Worm (Caenorhabditis elegans) whole organism, L2 larva: ENCODE results near the gene C39E6.2.

Source experiments
- C34F6.9 ChIP-seq: fragments of 150-350 bp; optimal IDR thresholded peaks from 2 replicates; lab custom pipeline; 2014; ENCODE audit warnings: missing biosample characterization, missing genetic modification characterization
- F13H6.1 ChIP-seq: sonication (generic microtip); optimal IDR thresholded peaks from 2 replicates; lab custom pipeline; 2016; ENCODE audit warnings: missing genetic modification characterization, missing compliant biosample characterization
- Y55F3AM.14 ChIP-seq: fragments of 200-800 bp; sonication (Bioruptor generic); optimal IDR thresholded peaks from 2 replicates; lab custom pipeline; 2018; ENCODE audit warnings: mild to moderate bottlenecking, missing genetic modification characterization, missing compliant biosample characterization
- ZK546.5 ChIP-seq: sonication (generic microtip); optimal IDR thresholded peaks from 2 replicates; lab custom pipeline; 2017; ENCODE audit warnings: missing biosample characterization, missing genetic modification characterization
- ama-1 ChIP-seq: fragments of 150-350 bp; optimal IDR thresholded peaks from 2 replicates; lab custom pipeline; 2018; ENCODE audit warnings: inconsistent platforms
- ceh-16 ChIP-seq: fragments of 150-350 bp; optimal IDR thresholded peaks from 2 replicates; lab custom pipeline; 2014; ENCODE audit warnings: missing biosample characterization, missing genetic modification characterization
- crh-2 ChIP-seq: sonication (generic microtip); optimal IDR thresholded peaks from 2 replicates; lab custom pipeline; 2017; ENCODE audit warnings: missing biosample characterization, missing genetic modification characterization
- elt-1 ChIP-seq: fragments of 150-350 bp; optimal IDR thresholded peaks from 2 replicates; lab custom pipeline; 2014; ENCODE audit warnings: missing biosample characterization, missing genetic modification characterization
- elt-3 ChIP-seq: sonication (generic microtip); optimal IDR thresholded peaks from 2 replicates; lab custom pipeline; 2017; ENCODE audit warnings: missing biosample characterization, missing genetic modification characterization
- fos-1 ChIP-seq: fragments of 150-350 bp; optimal IDR thresholded peaks from 2 replicates; lab custom pipeline; 2014; ENCODE audit warnings: missing biosample characterization, missing genetic modification characterization
- gmeb-1 ChIP-seq: fragments of 150-350 bp; optimal IDR thresholded peaks from 2 replicates; lab custom pipeline; 2014; ENCODE audit warnings: missing biosample characterization, missing genetic modification characterization
- lin-11 ChIP-seq: fragments of 150-350 bp; sonication (generic microtip); optimal IDR thresholded peaks from 2 replicates; lab custom pipeline; 2014; ENCODE audit warnings: missing biosample characterization, missing genetic modification characterization, inconsistent platforms, mixed read lengths
- lin-13 ChIP-seq: fragments of 150-350 bp; optimal IDR thresholded peaks from 2 replicates; lab custom pipeline; 2014; ENCODE audit warnings: missing biosample characterization, missing genetic modification reagents, missing genetic modification characterization
- lin-39 ChIP-seq: fragments of 150-350 bp; optimal IDR thresholded peaks from 2 replicates; lab custom pipeline; 2014; ENCODE audit warnings: missing biosample characterization, missing genetic modification reagents, missing genetic modification characterization
- lsy-2 ChIP-seq, 2 experiments: fragments of 150-350 bp in 1 of 2; sonication (generic microtip) in 1 of 2; optimal IDR thresholded peaks; 2 replicates each; lab custom pipeline; 2014 to 2017; ENCODE audit warnings: missing biosample characterization in 2 of 2, missing genetic modification characterization in 2 of 2
- mab-5 ChIP-seq: fragments of 150-350 bp; optimal IDR thresholded peaks from 2 replicates; lab custom pipeline; 2014; ENCODE audit warnings: missing biosample characterization, missing genetic modification characterization
- mbf-1 ChIP-seq: sonication (generic microtip); optimal IDR thresholded peaks from 2 replicates; lab custom pipeline; 2017; ENCODE audit warnings: missing biosample characterization, missing genetic modification characterization
- mdl-1 ChIP-seq, 2 experiments: fragments of 150-350 bp in 1 of 2; sonication (generic microtip) in 1 of 2; optimal IDR thresholded peaks; 2 replicates each; lab custom pipeline; 2017; ENCODE audit warnings: missing biosample characterization in 2 of 2, missing genetic modification characterization in 2 of 2
- nhr-10 ChIP-seq: sonication (generic microtip); optimal IDR thresholded peaks from 2 replicates; lab custom pipeline; 2017; ENCODE audit warnings: missing biosample characterization, missing genetic modification characterization
- nhr-11 ChIP-seq: fragments of 150-350 bp; optimal IDR thresholded peaks from 2 replicates; lab custom pipeline; 2014; ENCODE audit warnings: missing biosample characterization, missing genetic modification characterization
- nhr-12 ChIP-seq: fragments of 150-350 bp; optimal IDR thresholded peaks from 2 replicates; lab custom pipeline; 2014; ENCODE audit warnings: missing biosample characterization, missing genetic modification characterization
- nhr-129 ChIP-seq: fragments of 150-350 bp; optimal IDR thresholded peaks from 2 replicates; lab custom pipeline; 2014; ENCODE audit warnings: missing biosample characterization, missing genetic modification characterization
- nhr-21 ChIP-seq: fragments of 150-350 bp; optimal IDR thresholded peaks from 2 replicates; lab custom pipeline; 2014; ENCODE audit warnings: missing biosample characterization, missing genetic modification characterization
- nhr-23 ChIP-seq: fragments of 150-350 bp; optimal IDR thresholded peaks from 2 replicates; lab custom pipeline; 2014; ENCODE audit warnings: missing biosample characterization, missing genetic modification reagents, missing genetic modification characterization
- nhr-25 ChIP-seq: fragments of 150-350 bp; sonication (generic microtip); optimal IDR thresholded peaks from 3 replicates; lab custom pipeline; 2014; ENCODE audit warnings: missing biosample characterization, missing genetic modification characterization
- nhr-6 ChIP-seq: fragments of 150-350 bp; optimal IDR thresholded peaks from 2 replicates; lab custom pipeline; 2014; ENCODE audit warnings: missing biosample characterization, missing genetic modification characterization
- peb-1 ChIP-seq: fragments of 150-350 bp; optimal IDR thresholded peaks from 2 replicates; lab custom pipeline; 2014; ENCODE audit warnings: missing biosample characterization, missing genetic modification characterization
- sem-4 ChIP-seq: fragments of 150-350 bp; optimal IDR thresholded peaks from 2 replicates; lab custom pipeline; 2014; ENCODE audit warnings: missing biosample characterization, missing genetic modification reagents, missing genetic modification characterization
- sma-9 ChIP-seq, 2 experiments: fragments of 150-350 bp in 1 of 2; sonication (generic microtip) in 1 of 2; optimal IDR thresholded peaks; 2 replicates each; lab custom pipeline; 2014 to 2016; ENCODE audit warnings: missing genetic modification characterization in 2 of 2, mild to moderate bottlenecking in 1 of 2, missing biosample characterization in 1 of 2, missing compliant biosample characterization in 1 of 2, missing genetic modification reagents in 1 of 2, moderate library complexity in 1 of 2
- snpc-4 ChIP-seq: fragments of 150-350 bp; optimal IDR thresholded peaks from 2 replicates; lab custom pipeline; 2014; ENCODE audit warnings: missing biosample characterization, missing genetic modification characterization
- unc-39 ChIP-seq: fragments of 150-350 bp; optimal IDR thresholded peaks from 2 replicates; lab custom pipeline; 2014; ENCODE audit warnings: missing biosample characterization, missing genetic modification characterization
- unc-55 ChIP-seq: fragments of 150-350 bp; sonication (generic microtip); optimal IDR thresholded peaks from 3 replicates; lab custom pipeline; 2014; ENCODE audit warnings: missing biosample characterization, missing genetic modification reagents, missing genetic modification characterization
- unc-62 ChIP-seq: fragments of 150-350 bp; optimal IDR thresholded peaks from 2 replicates; lab custom pipeline; 2014; ENCODE audit warnings: missing biosample characterization, missing genetic modification reagents, missing genetic modification characterization
- zag-1 ChIP-seq: fragments of 150-350 bp; optimal IDR thresholded peaks from 2 replicates; lab custom pipeline; 2014; ENCODE audit warnings: missing biosample characterization, missing genetic modification characterization
- ztf-11 ChIP-seq: sonication (generic microtip); optimal IDR thresholded peaks from 2 replicates; lab custom pipeline; 2017; ENCODE audit warnings: missing biosample characterization, missing genetic modification characterization
- ztf-4 ChIP-seq: fragments of 150-350 bp; optimal IDR thresholded peaks from 2 replicates; lab custom pipeline; 2014; ENCODE audit warnings: missing biosample characterization, missing genetic modification characterization

C39E6.2 gene

ce11 chrX:4784776-4785175 lies 29.9 kb upstream of the C39E6.2 start:
- peak; percentile 23 for TF ChIP-seq unc-55 (GFP tag; lab: Kevin White, UChicago)
- no peak for TF ChIP-seq mab-5 (tag; lab: Kevin White, UChicago)
- no peak for TF ChIP-seq F13H6.1 (tag; lab: Kevin White, UChicago)

ce11 chrX:4783117-4783775 lies 28.3 kb upstream of the C39E6.2 start, which contains the start of gene F43C9.2:
Gene F43C9.2 (plus strand): TSS chrX:4783613.
- TF ChIP-seq elt-3 (tag; lab: Kevin White, UChicago) = no peak
- peak; percentile 53 for TF ChIP-seq nhr-129
- TF ChIP-seq C34F6.9 (tag; lab: Kevin White, UChicago) = peak; percentile 26
- peak; percentile 52 for TF ChIP-seq unc-55 (GFP tag; lab: Kevin White, UChicago)

- TF ChIP-seq ztf-4 (tag; lab: Kevin White, UChicago) = no peak
- TF ChIP-seq ZK546.5 (tag; lab: Kevin White, UChicago) = no peak
- no peak for TF ChIP-seq snpc-4 (tag; lab: Kevin White, UChicago)
- TF ChIP-seq mbf-1 (tag; lab: Kevin White, UChicago) = no peak
- TF ChIP-seq ztf-11 (tag; lab: Kevin White, UChicago) = no peak
- no peak for TF ChIP-seq nhr-25 (tag; lab: Kevin White, UChicago)
- TF ChIP-seq sem-4 (tag; lab: Kevin White, UChicago) = no peak
- TF ChIP-seq ama-1 (lab: Kevin White, UChicago) = no peak
- no peak for TF ChIP-seq nhr-12 (tag; lab: Kevin White, UChicago)
- TF ChIP-seq gmeb-1 = no peak
- no peak for TF ChIP-seq ceh-16
- no peak for TF ChIP-seq lin-11 (tag; lab: Kevin White, UChicago)
- TF ChIP-seq nhr-23 (tag; lab: Kevin White, UChicago) = no peak
- no peak for TF ChIP-seq lin-13 (GFP tag; lab: Kevin White, UChicago)
- TF ChIP-seq nhr-11 = no peak
- TF ChIP-seq C34F6.9 (tag; lab: Kevin White, UChicago) = no peak
- no peak for TF ChIP-seq nhr-21
- TF ChIP-seq fos-1 (tag; lab: Kevin White, UChicago) = no peak
- no peak for TF ChIP-seq elt-1 (tag; lab: Kevin White, UChicago)
- no peak for TF ChIP-seq peb-1 (tag; lab: Kevin White, UChicago)
Observed at ce11 chrX:4782197-4782596, 27.3 kb upstream of the C39E6.2 start, which contains the start of gene hum-10. Gene hum-10 (minus strand): TSS chrX:4782297.

- no peak for TF ChIP-seq elt-3 (tag; lab: Kevin White, UChicago)
- no peak for TF ChIP-seq nhr-21
- TF ChIP-seq unc-39 (tag; lab: Kevin White, UChicago) = no peak
- TF ChIP-seq mab-5 (tag; lab: Kevin White, UChicago) = no peak
- TF ChIP-seq nhr-12 (tag; lab: Kevin White, UChicago) = no peak
- TF ChIP-seq lsy-2 (tag; optimal IDR thresholded peaks at IDR 0.05; lab: Kevin White, UChicago) = no peak
- no peak for TF ChIP-seq ama-1 (lab: Kevin White, UChicago)
- TF ChIP-seq lin-39 = no peak
- TF ChIP-seq nhr-6 = no peak
- no peak for TF ChIP-seq ztf-4 (tag; lab: Kevin White, UChicago)
- no peak for TF ChIP-seq ceh-16
- no peak for TF ChIP-seq nhr-11
- TF ChIP-seq nhr-25 (tag; lab: Kevin White, UChicago) = no peak
- TF ChIP-seq lin-13 (GFP tag; lab: Kevin White, UChicago) = no peak
- no peak for TF ChIP-seq unc-62 (GFP tag; lab: Kevin White, UChicago)
- no peak for TF ChIP-seq mdl-1 (tag; optimal IDR thresholded peaks at IDR 0.05; lab: Kevin White, UChicago)
- TF ChIP-seq fos-1 (tag; lab: Kevin White, UChicago) = no peak
- no peak for TF ChIP-seq crh-2 (tag; lab: Kevin White, UChicago)
Observed at ce11 chrX:4769885-4770284, 15.0 kb upstream of the C39E6.2 start, which contains the start of gene npr-1. Gene npr-1 (minus strand): TSS chrX:4769985.

ce11 chrX:4761540-4761939 lies 6.6 kb upstream of the C39E6.2 start, which contains the start of gene mls-2:
Gene mls-2 (minus strand): TSS chrX:4761640.
- TF ChIP-seq nhr-10 (tag; lab: Kevin White, UChicago) = no peak
- no peak for TF ChIP-seq gmeb-1
- TF ChIP-seq mab-5 (tag; lab: Kevin White, UChicago) = no peak
- no peak for TF ChIP-seq Y55F3AM.14 (GFP tag; lab: Kevin White, UChicago)
- TF ChIP-seq mbf-1 (tag; lab: Kevin White, UChicago) = no peak
- TF ChIP-seq zag-1 = no peak
- no peak for TF ChIP-seq nhr-6
- TF ChIP-seq sma-9 (GFP tag; optimal IDR thresholded peaks at IDR 0.05; lab: Kevin White, UChicago) = no peak
- no peak for TF ChIP-seq sma-9 (tag; optimal IDR thresholded peaks at IDR 0.05; lab: Kevin White, UChicago)
- TF ChIP-seq, all 48 proteins: peak for 0
